Fruit fly (Drosophila melanogaster) whole organism, embryonic: ENCODE results near the gene CG31141.

ENCODE experiments used
- Bdp1 ChIP-seq: fragments of 200-800 bp; sonication (Bioruptor generic); optimal IDR thresholded peaks from 3 replicates; lab custom pipeline; 2016; ENCODE audit warnings: missing biosample characterization, missing genetic modification characterization
- CG10321 ChIP-seq: fragments of 200-800 bp; sonication (Bioruptor generic); IDR thresholded peaks from 2 replicates; pipeline ENCODE4 v1.3.6; 2022; ENCODE audit warnings: missing biosample characterization, missing genetic modification characterization
- CG11456 ChIP-seq: fragments of 200-800 bp; sonication (Bioruptor generic); IDR thresholded peaks from 3 replicates; pipeline ENCODE4 v1.3.6; 2022; ENCODE audit warnings: missing biosample characterization, missing genetic modification characterization
- CG12071 ChIP-seq: fragments of 200-800 bp; sonication (Bioruptor generic); optimal IDR thresholded peaks from 3 replicates; lab custom pipeline; 2018; ENCODE audit warnings: missing biosample characterization, mild to moderate bottlenecking, missing genetic modification characterization
- CG13894 ChIP-seq: fragments of 200-800 bp; sonication (Bioruptor generic); optimal IDR thresholded peaks from 3 replicates; lab custom pipeline; 2018; ENCODE audit warnings: missing biosample characterization, mild to moderate bottlenecking, missing genetic modification characterization, moderate library complexity
- CG15269 ChIP-seq: fragments of 200-800 bp; sonication (Bioruptor generic); optimal IDR thresholded peaks from 2 replicates; lab custom pipeline; 2018; ENCODE audit warnings: missing biosample characterization, mild to moderate bottlenecking, missing genetic modification characterization, moderate library complexity
- CG16815 ChIP-seq: fragments of 200-800 bp; sonication (Bioruptor generic); optimal IDR thresholded peaks from 3 replicates; lab custom pipeline; 2017; ENCODE audit warnings: missing biosample characterization, mild to moderate bottlenecking, missing genetic modification characterization
- CG17359 ChIP-seq: fragments of 200-800 bp; sonication (Bioruptor generic); optimal IDR thresholded peaks from 3 replicates; lab custom pipeline; 2018; ENCODE audit warnings: missing biosample characterization, mild to moderate bottlenecking, missing genetic modification characterization, moderate library complexity
- CG17385 ChIP-seq: fragments of 200-800 bp; sonication (Bioruptor generic); optimal IDR thresholded peaks from 3 replicates; lab custom pipeline; 2018; ENCODE audit warnings: missing biosample characterization, mild to moderate bottlenecking, missing genetic modification characterization
- CG17568 ChIP-seq: fragments of 200-800 bp; sonication (Bioruptor generic); optimal IDR thresholded peaks from 2 replicates; lab custom pipeline; 2018; ENCODE audit warnings: missing biosample characterization, mild to moderate bottlenecking, missing genetic modification characterization, moderate library complexity
- CG2678 ChIP-seq: fragments of 200-800 bp; sonication (Bioruptor generic); optimal IDR thresholded peaks from 3 replicates; lab custom pipeline; 2019; ENCODE audit warnings: missing biosample characterization, mild to moderate bottlenecking, missing genetic modification characterization, moderate library complexity
- CG3407 ChIP-seq: fragments of 200-800 bp; sonication (Bioruptor generic); optimal IDR thresholded peaks from 2 replicates; lab custom pipeline; 2018; ENCODE audit warnings: missing biosample characterization, mild to moderate bottlenecking, missing genetic modification characterization
- CG3726 ChIP-seq: fragments of 200-800 bp; sonication (Bioruptor generic); IDR thresholded peaks from 3 replicates; pipeline ENCODE4, ENCODE4 v1.3.6; 2022; ENCODE audit warnings: missing biosample characterization, missing genetic modification characterization
- CG4730 ChIP-seq: fragments of 200-800 bp; sonication (Bioruptor generic); IDR thresholded peaks from 2 replicates; pipeline ENCODE4 v1.3.6; 2022; ENCODE audit warnings: missing biosample characterization, missing genetic modification characterization
- CG6175 ChIP-seq: fragments of 200-800 bp; sonication (Bioruptor generic); IDR thresholded peaks from 3 replicates; pipeline ENCODE4 v1.3.6; 2022; ENCODE audit warnings: missing biosample characterization, missing genetic modification characterization
- CG6683 ChIP-seq: fragments of 200-800 bp; sonication (Bioruptor generic); optimal IDR thresholded peaks from 2 replicates; lab custom pipeline; 2017; ENCODE audit warnings: missing biosample characterization, mild to moderate bottlenecking, missing genetic modification characterization, missing genetic modification reagents
- CG6791 ChIP-seq: fragments of 200-800 bp; sonication (Bioruptor generic); IDR thresholded peaks from 3 replicates; pipeline ENCODE4 v1.3.6; 2022; ENCODE audit warnings: missing biosample characterization, missing genetic modification characterization; ENCODE audit not compliant: partially characterized antibody
- CG6813 ChIP-seq: fragments of 200-800 bp; sonication (Bioruptor generic); optimal IDR thresholded peaks from 2 replicates; lab custom pipeline; 2017; ENCODE audit warnings: missing biosample characterization, missing genetic modification characterization, mild to moderate bottlenecking, moderate library complexity, missing genetic modification reagents
- CG7556 ChIP-seq: fragments of 200-800 bp; sonication (Bioruptor generic); optimal IDR thresholded peaks from 2 replicates; lab custom pipeline; 2017; ENCODE audit warnings: missing biosample characterization, mild to moderate bottlenecking, missing genetic modification characterization
- CG8924 ChIP-seq: fragments of 200-800 bp; optimal IDR thresholded peaks from 3 replicates; lab custom pipeline; 2019; ENCODE audit warnings: missing biosample characterization, mild to moderate bottlenecking, missing genetic modification characterization, moderate library complexity
- CG9817 ChIP-seq: fragments of 200-800 bp; sonication (Bioruptor generic); optimal IDR thresholded peaks from 2 replicates; lab custom pipeline; 2018; ENCODE audit warnings: missing biosample characterization, mild to moderate bottlenecking, missing genetic modification characterization, moderate library complexity
- CoRest ChIP-seq: fragments of 200-800 bp; sonication (Bioruptor generic); optimal IDR thresholded peaks from 3 replicates; lab custom pipeline; 2018; ENCODE audit warnings: missing biosample characterization, mild to moderate bottlenecking, missing genetic modification characterization, moderate library complexity
- Doc2 ChIP-seq: fragments of 200-800 bp; sonication (Bioruptor generic); IDR thresholded peaks from 2 replicates; pipeline ENCODE4 v1.3.6; 2022; ENCODE audit warnings: missing biosample characterization, missing genetic modification characterization
- Hey ChIP-seq: fragments of 200-800 bp; sonication (Bioruptor generic); optimal IDR thresholded peaks from 3 replicates; lab custom pipeline; 2018; ENCODE audit warnings: missing biosample characterization, mild to moderate bottlenecking, missing genetic modification characterization
- Hr39 ChIP-seq: fragments of >200 bp; optimal IDR thresholded peaks from 2 replicates; lab custom pipeline; 2017
- Lim3 ChIP-seq: fragments of 200-800 bp; sonication (Bioruptor generic); IDR thresholded peaks from 2 replicates; pipeline ENCODE4 v1.3.6; 2022; ENCODE audit warnings: missing biosample characterization, missing genetic modification characterization
- Myb ChIP-seq: fragments of 200-800 bp; sonication (Bioruptor generic); optimal IDR thresholded peaks from 2 replicates; lab custom pipeline; 2016; ENCODE audit warnings: missing biosample characterization, missing genetic modification characterization
- NFAT ChIP-seq: fragments of 200-800 bp; sonication (Bioruptor generic); IDR thresholded peaks from 2 replicates; pipeline ENCODE4 v1.3.6; 2022; ENCODE audit warnings: missing biosample characterization, missing genetic modification characterization
- Neu2 ChIP-seq: fragments of 200-800 bp; sonication (Bioruptor generic); optimal IDR thresholded peaks from 3 replicates; lab custom pipeline; 2016; ENCODE audit warnings: missing biosample characterization, missing genetic modification characterization, borderline replicate concordance
- Nf-YB ChIP-seq: fragments of 200-800 bp; sonication (Bioruptor generic); optimal IDR thresholded peaks from 3 replicates; lab custom pipeline; 2019; ENCODE audit warnings: missing biosample characterization, mild to moderate bottlenecking, missing genetic modification characterization, moderate library complexity
- Side ChIP-seq: fragments of 200-800 bp; sonication (Bioruptor generic); optimal IDR thresholded peaks from 2 replicates; lab custom pipeline; 2016; ENCODE audit warnings: missing biosample characterization, missing genetic modification characterization
- Xbp1 ChIP-seq: fragments of 200-800 bp; sonication (Bioruptor generic); optimal IDR thresholded peaks from 3 replicates; lab custom pipeline; 2016; ENCODE audit warnings: missing biosample characterization, mild to moderate bottlenecking, missing genetic modification characterization
- ash1 ChIP-seq: fragments of 200-800 bp; sonication (Bioruptor generic); optimal IDR thresholded peaks from 2 replicates; lab custom pipeline; 2018; ENCODE audit warnings: missing biosample characterization, mild to moderate bottlenecking, missing genetic modification characterization
- az2 ChIP-seq: fragments of 200-800 bp; sonication (Bioruptor generic); optimal IDR thresholded peaks from 3 replicates; lab custom pipeline; 2016; ENCODE audit warnings: missing biosample characterization, missing genetic modification characterization
- chinmo ChIP-seq: fragments of 200-800 bp; sonication (Bioruptor generic); IDR thresholded peaks from 4 replicates; pipeline ENCODE4 v1.3.6; 2022; ENCODE audit warnings: missing biosample characterization, missing genetic modification characterization; ENCODE audit not compliant: partially characterized antibody
- chm ChIP-seq: fragments of 200-800 bp; sonication (Bioruptor generic); IDR thresholded peaks from 2 replicates; pipeline ENCODE4 v1.3.6; 2022; ENCODE audit warnings: missing biosample characterization, missing genetic modification characterization
- dysf ChIP-seq: fragments of 200-800 bp; sonication (Bioruptor generic); IDR thresholded peaks from 3 replicates; pipeline ENCODE4 v1.3.6; 2022; ENCODE audit warnings: missing biosample characterization, missing genetic modification characterization
- en ChIP-seq: fragments of 200-800 bp; sonication (Bioruptor generic); optimal IDR thresholded peaks from 2 replicates; lab custom pipeline; 2016; ENCODE audit warnings: missing biosample characterization, missing genetic modification characterization
- fu2 ChIP-seq: fragments of 200-800 bp; sonication (Bioruptor generic); optimal IDR thresholded peaks from 2 replicates; lab custom pipeline; 2016; ENCODE audit warnings: missing biosample characterization, missing genetic modification characterization
- gem ChIP-seq: fragments of 200-800 bp; sonication (Bioruptor generic); optimal IDR thresholded peaks from 2 replicates; lab custom pipeline; 2019; ENCODE audit warnings: missing biosample characterization, mild to moderate bottlenecking, missing genetic modification characterization, moderate library complexity
- gsb-n ChIP-seq: fragments of 200-800 bp; sonication (Bioruptor generic); optimal IDR thresholded peaks from 3 replicates; lab custom pipeline; 2018; ENCODE audit warnings: missing biosample characterization, mild to moderate bottlenecking, missing genetic modification characterization
- insv ChIP-seq, 2 experiments: fragments of 200-800 bp; sonication (Bioruptor generic); optimal IDR thresholded peaks; 3 replicates each; lab custom pipeline; 2016 to 2018; ENCODE audit warnings: missing biosample characterization in 2 of 2, missing genetic modification characterization in 2 of 2
- knrl ChIP-seq: fragments of 200-800 bp; sonication (Bioruptor generic); IDR thresholded peaks from 3 replicates; pipeline ENCODE4 v1.3.6; 2022; ENCODE audit warnings: missing biosample characterization, missing genetic modification characterization; ENCODE audit not compliant: partially characterized antibody
- org-1 ChIP-seq: fragments of 200-800 bp; sonication (Bioruptor generic); optimal IDR thresholded peaks from 2 replicates; lab custom pipeline; 2017; ENCODE audit warnings: missing biosample characterization, missing genetic modification characterization
- pho ChIP-seq: fragments of 200-800 bp; sonication (Bioruptor generic); optimal IDR thresholded peaks from 2 replicates; lab custom pipeline; 2016; ENCODE audit warnings: missing biosample characterization, missing genetic modification characterization
- ro ChIP-seq: fragments of 200-800 bp; sonication (Bioruptor generic); IDR thresholded peaks from 2 replicates; pipeline ENCODE4 v1.3.6; 2022; ENCODE audit warnings: missing biosample characterization, missing genetic modification characterization
- seq ChIP-seq: fragments of 200-800 bp; sonication (Bioruptor generic); IDR thresholded peaks from 2 replicates; pipeline ENCODE4 v1.3.6; 2022; ENCODE audit warnings: missing biosample characterization, missing genetic modification characterization
- slbo ChIP-seq: fragments of 200-800 bp; sonication (Bioruptor generic); IDR thresholded peaks from 2 replicates; pipeline ENCODE4 v1.3.6; 2022; ENCODE audit warnings: missing biosample characterization, missing genetic modification characterization
- zf30C ChIP-seq: fragments of 200-800 bp; sonication (Bioruptor generic); optimal IDR thresholded peaks from 3 replicates; lab custom pipeline; 2018; ENCODE audit warnings: missing biosample characterization, mild to moderate bottlenecking, missing genetic modification characterization

Gene CG31141

DNA sequence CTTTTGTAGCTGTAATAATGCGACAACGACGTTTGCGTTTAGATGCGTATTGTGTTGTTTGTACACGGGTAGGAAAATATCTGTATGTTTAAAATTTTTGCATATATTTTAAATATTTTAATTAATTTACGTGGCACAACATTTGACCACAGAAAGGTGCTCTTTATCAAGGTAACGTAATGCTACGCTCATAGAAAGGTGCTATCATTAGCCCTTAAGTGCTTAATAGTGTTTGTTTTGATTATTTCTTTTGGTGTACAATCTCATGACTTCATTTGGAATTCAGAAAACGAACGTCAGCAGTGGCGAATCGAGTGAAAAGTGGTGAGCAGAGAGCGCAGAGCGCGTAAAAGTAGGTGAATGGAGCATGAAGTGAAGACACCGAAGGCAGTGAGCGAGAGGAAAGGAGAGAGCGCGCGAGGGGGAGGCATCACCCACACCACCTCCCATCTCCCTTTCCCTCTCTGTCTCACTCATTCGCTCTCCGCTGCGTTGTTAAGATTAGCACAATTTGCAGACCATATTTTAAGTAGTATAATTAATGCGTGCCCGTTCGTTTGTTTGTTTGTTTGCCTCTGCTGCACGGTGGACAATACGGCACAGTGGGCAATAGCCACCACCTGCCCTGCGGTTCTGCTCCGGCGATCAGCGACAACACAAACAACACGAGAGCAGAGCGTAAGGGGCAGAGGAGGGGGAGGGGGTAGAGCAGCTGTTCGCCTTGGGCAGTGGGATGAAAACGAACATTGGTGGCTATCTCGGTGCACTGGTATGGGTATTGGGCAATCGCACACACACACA, 1.2 kb upstream of the CG31141 start (continued):
- TF ChIP-seq CG7556 (GFP tag; lab: Kevin White, UChicago) = peak; percentile 25
- TF ChIP-seq CG13894 = no peak
- TF ChIP-seq CG12071 (GFP tag; lab: Kevin White, UChicago) = peak; percentile 52
- TF ChIP-seq zf30C (GFP tag; lab: Kevin White, UChicago) = peak; percentile 34
- peak; percentile 21 for TF ChIP-seq CG3407
- TF ChIP-seq knrl (GFP tag; lab: Robert Waterston, UW) = no peak; the same call in 2 of the 3 replicates
- no peak for TF ChIP-seq Hr39 (lab: Kevin White, UChicago)
- TF ChIP-seq CG16815 (GFP tag; lab: Kevin White, UChicago) = no peak
- TF ChIP-seq chm = peak; percentile 68; the same call in 1 of the 2 replicates
- TF ChIP-seq dysf (GFP tag; lab: Robert Waterston, UW) = peak; percentile 40
- TF ChIP-seq Nf-YB (GFP tag; lab: Kevin White, UChicago) = no peak
- no peak for TF ChIP-seq ro
- no peak for TF ChIP-seq Lim3 (GFP tag; lab: Robert Waterston, UW)
- TF ChIP-seq az2 (GFP tag; lab: Kevin White, UChicago) = peak; percentile 48
- TF ChIP-seq ash1 (GFP tag; lab: Kevin White, UChicago) = peak; percentile 55
- TF ChIP-seq CG17359 (tag; lab: Kevin White, UChicago) = peak; percentile 57
- peak; percentile 18 for TF ChIP-seq CG17385 (GFP tag; lab: Kevin White, UChicago)
- no peak for TF ChIP-seq Myb (GFP tag; lab: Kevin White, UChicago)
- TF ChIP-seq Xbp1 = peak; percentile 63
- no peak for TF ChIP-seq CG6791 (GFP tag; lab: Robert Waterston, UW)
- peak; percentile 40 for TF ChIP-seq slbo (GFP tag; lab: Robert Waterston, UW)
- peak; percentile 56 for TF ChIP-seq Hey (tag; lab: Kevin White, UChicago)
- TF ChIP-seq fu2 = no peak
- TF ChIP-seq CoRest = peak; percentile 37
- peak; percentile 32 for TF ChIP-seq CG9817 (tag; lab: Kevin White, UChicago)
- no peak; the same call in 2 of the 3 replicates for TF ChIP-seq CG6175 (GFP tag; lab: Robert Waterston, UW)
- no peak for TF ChIP-seq CG3726 (GFP tag; lab: Robert Waterston, UW)
- TF ChIP-seq CG6813 (GFP tag; lab: Kevin White, UChicago) = no peak
- 0 out of 3 replicates have a peak, but pooled peaks have one; percentile 57 for TF ChIP-seq CG11456 (GFP tag; lab: Robert Waterston, UW)
- TF ChIP-seq chinmo (GFP tag; lab: Robert Waterston, UW) = peak; percentile 97; the same call in 3 of the 4 replicates
- no peak for TF ChIP-seq CG8924 (tag; lab: Kevin White, UChicago)
- no peak for TF ChIP-seq pho (GFP tag; lab: Kevin White, UChicago)
- no peak for TF ChIP-seq gsb-n (tag; lab: Kevin White, UChicago)
- TF ChIP-seq CG2678 = peak; percentile 60
- peak; percentile 22 for TF ChIP-seq CG17568 (GFP tag; lab: Kevin White, UChicago)
- TF ChIP-seq CG6683 (GFP tag; lab: Kevin White, UChicago) = no peak
- peak; percentile 48; the same call in 1 of the 2 replicates for TF ChIP-seq CG4730 (GFP tag; lab: Robert Waterston, UW)
- TF ChIP-seq Neu2 (GFP tag; lab: Kevin White, UChicago) = no peak
- TF ChIP-seq seq (GFP tag; lab: Robert Waterston, UW) = no peak
- TF ChIP-seq Doc2 = no peak
- TF ChIP-seq Side (GFP tag; lab: Kevin White, UChicago) = peak; percentile 38
- no peak; the same call in 1 of the 2 replicates for TF ChIP-seq NFAT
- no peak for TF ChIP-seq en (GFP tag; lab: Kevin White, UChicago)
- TF ChIP-seq CG15269 (tag; lab: Kevin White, UChicago) = peak; percentile 59
- TF ChIP-seq Bdp1 (GFP tag; lab: Kevin White, UChicago) = no peak
- TF ChIP-seq insv (GFP tag; optimal IDR thresholded peaks at IDR 0.05; lab: Kevin White, UChicago) = no peak
- no peak for TF ChIP-seq CG10321 (GFP tag; lab: Robert Waterston, UW)
- TF ChIP-seq gem (tag; lab: Kevin White, UChicago) = peak; percentile 75
- TF ChIP-seq org-1 (GFP tag; lab: Kevin White, UChicago) = peak; percentile 26
